Worm (Caenorhabditis elegans) whole organism, L4 larva: ENCODE measurements around the gene F59A1.6.
A peak's percentile ranks its signal among the peaks of the same experiment; 100 is the strongest.

Experiments used
- F37D6.2 ChIP-seq: sonication (generic microtip); optimal IDR thresholded peaks from 2 replicates; lab custom pipeline; 2016; ENCODE audit warnings: mild to moderate bottlenecking, missing genetic modification characterization, missing compliant biosample characterization
- Y105C5A.15 ChIP-seq: fragments of 200-800 bp; sonication (Bioruptor generic); IDR thresholded peaks from 2 replicates; pipeline ENCODE4 v1.3.6; 2022; ENCODE audit warnings: missing genetic modification characterization, missing compliant biosample characterization
- ama-1 ChIP-seq: fragments of 150-350 bp; optimal IDR thresholded peaks from 2 replicates; lab custom pipeline; 2014; ENCODE audit warnings: inconsistent platforms, mixed read lengths
- arid-1 ChIP-seq: fragments of 200-800 bp; sonication (Bioruptor generic); conservative IDR thresholded peaks from 2 replicates; pipeline ENCODE4 v1.3.6; 2022; ENCODE audit warnings: missing genetic modification reagents, missing genetic modification characterization, missing compliant biosample characterization
- ceh-28 ChIP-seq: fragments of 150-350 bp; optimal IDR thresholded peaks from 2 replicates; lab custom pipeline; 2014; ENCODE audit warnings: missing biosample characterization, missing genetic modification reagents, missing genetic modification characterization
- ceh-44 ChIP-seq: fragments of 200-800 bp; sonication (Bioruptor generic); IDR thresholded peaks from 2 replicates; pipeline ENCODE4 v1.3.6; 2022; ENCODE audit warnings: missing genetic modification reagents, missing genetic modification characterization, missing compliant biosample characterization
- daf-16 ChIP-seq, 3 experiments: sonication (generic microtip); optimal IDR thresholded peaks; 2 replicates each; lab custom pipeline; 2016 to 2017; ENCODE audit warnings: missing genetic modification characterization in 3 of 3, missing genetic modification reagents in 3 of 3, mild to moderate bottlenecking in 2 of 3, missing compliant biosample characterization in 2 of 3, missing biosample characterization in 1 of 3, moderate library complexity in 1 of 3
- daf-19 ChIP-seq: fragments of 200-800 bp; sonication (Bioruptor generic); conservative IDR thresholded peaks from 2 replicates; pipeline ENCODE4 v1.3.6; 2022; ENCODE audit warnings: missing genetic modification characterization, missing compliant biosample characterization
- daf-8 ChIP-seq: fragments of 200-800 bp; sonication (Bioruptor generic); IDR thresholded peaks from 2 replicates; pipeline ENCODE4 v1.3.6; 2022; ENCODE audit warnings: missing genetic modification characterization, missing compliant biosample characterization
- dmd-8 ChIP-seq: fragments of 200-800 bp; sonication (Bioruptor generic); IDR thresholded peaks from 2 replicates; pipeline ENCODE4 v1.3.6; 2022; ENCODE audit warnings: missing genetic modification characterization, missing compliant biosample characterization
- dmd-9 ChIP-seq: fragments of 200-800 bp; sonication (Bioruptor generic); IDR thresholded peaks from 2 replicates; pipeline ENCODE4 v1.3.6; 2022; ENCODE audit warnings: missing genetic modification reagents, missing genetic modification characterization, missing compliant biosample characterization
- dpl-1 ChIP-seq: fragments of 150-350 bp; optimal IDR thresholded peaks from 2 replicates; lab custom pipeline; 2014; ENCODE audit warnings: missing biosample characterization, missing genetic modification reagents, missing genetic modification characterization
- duxl-1 ChIP-seq: sonication (generic microtip); optimal IDR thresholded peaks from 2 replicates; lab custom pipeline; 2016; ENCODE audit warnings: mild to moderate bottlenecking, missing genetic modification characterization, moderate library complexity, missing compliant biosample characterization; ENCODE audit not compliant: poor library complexity
- hif-1 ChIP-seq, 2 experiments: sonication (generic microtip); optimal IDR thresholded peaks; 2 replicates each; lab custom pipeline; 2016 to 2017; ENCODE audit warnings: missing compliant biosample characterization in 2 of 2, missing genetic modification characterization in 2 of 2, missing genetic modification reagents in 2 of 2, missing genotype in 2 of 2, mild to moderate bottlenecking in 1 of 2
- lim-7 ChIP-seq: fragments of 200-800 bp; sonication (Bioruptor generic); IDR thresholded peaks from 2 replicates; pipeline ENCODE4 v1.3.6; 2022; ENCODE audit warnings: missing genetic modification characterization, missing compliant biosample characterization
- lin-39 ChIP-seq: fragments of 150-350 bp; optimal IDR thresholded peaks from 2 replicates; lab custom pipeline; 2014; ENCODE audit warnings: missing biosample characterization, missing genetic modification reagents, missing genetic modification characterization
- madf-9 ChIP-seq: fragments of 200-800 bp; sonication (Bioruptor generic); conservative IDR thresholded peaks from 2 replicates; pipeline ENCODE4 v1.3.6; 2022; ENCODE audit warnings: missing genetic modification reagents, missing genetic modification characterization, missing compliant biosample characterization
- mep-1 ChIP-seq: fragments of 150-350 bp; sonication (generic microtip); optimal IDR thresholded peaks from 3 replicates; lab custom pipeline; 2014; ENCODE audit warnings: missing biosample characterization, missing genetic modification characterization
- mes-2 ChIP-seq: sonication (generic microtip); optimal IDR thresholded peaks from 2 replicates; lab custom pipeline; 2016; ENCODE audit warnings: missing genotype, mild to moderate bottlenecking, missing genetic modification characterization, missing compliant biosample characterization; ENCODE audit not compliant: poor library complexity, severe bottlenecking
- mxl-3 ChIP-seq: fragments of 200-800 bp; sonication (Bioruptor generic); optimal IDR thresholded peaks from 2 replicates; lab custom pipeline; 2018; ENCODE audit warnings: mild to moderate bottlenecking, missing genetic modification characterization, missing compliant biosample characterization
- nhr-237 ChIP-seq: sonication (generic microtip); optimal IDR thresholded peaks from 2 replicates; lab custom pipeline; 2017; ENCODE audit warnings: missing biosample characterization, missing genetic modification characterization
- nhr-41 ChIP-seq: fragments of 200-800 bp; sonication (Bioruptor generic); IDR thresholded peaks from 2 replicates; pipeline ENCODE4 v1.3.6; 2022; ENCODE audit warnings: missing genetic modification reagents, missing genetic modification characterization, missing compliant biosample characterization
- nhr-48 ChIP-seq: sonication (generic microtip); optimal IDR thresholded peaks from 2 replicates; lab custom pipeline; 2016; ENCODE audit warnings: mild to moderate bottlenecking, missing genetic modification characterization, missing compliant biosample characterization
- nhr-76 ChIP-seq: fragments of 150-350 bp; optimal IDR thresholded peaks from 2 replicates; lab custom pipeline; 2014; ENCODE audit warnings: missing biosample characterization, missing genetic modification characterization
- php-3 ChIP-seq: fragments of 200-800 bp; sonication (Bioruptor generic); IDR thresholded peaks from 2 replicates; pipeline ENCODE4 v1.3.6; 2022; ENCODE audit warnings: missing genetic modification reagents, missing genetic modification characterization, missing compliant biosample characterization
- pqm-1 ChIP-seq: sonication (generic microtip); optimal IDR thresholded peaks from 2 replicates; lab custom pipeline; 2017; ENCODE audit warnings: missing biosample characterization, missing genetic modification characterization
- rbr-2 ChIP-seq: sonication (generic microtip); optimal IDR thresholded peaks from 2 replicates; lab custom pipeline; 2016; ENCODE audit warnings: missing genotype, missing genetic modification characterization, missing compliant biosample characterization
- set-16 ChIP-seq: fragments of 200-800 bp; sonication (Bioruptor generic); IDR thresholded peaks from 2 replicates; pipeline ENCODE4 v1.3.6; 2022; ENCODE audit warnings: missing genetic modification reagents, missing genetic modification characterization, missing compliant biosample characterization
- skn-1 ChIP-seq: fragments of 150-350 bp; optimal IDR thresholded peaks from 2 replicates; lab custom pipeline; 2014; ENCODE audit warnings: missing biosample characterization, missing genetic modification characterization
- spr-1 ChIP-seq: sonication (generic microtip); optimal IDR thresholded peaks from 2 replicates; lab custom pipeline; 2016; ENCODE audit warnings: mild to moderate bottlenecking, missing genetic modification characterization, missing compliant biosample characterization
- tag-97 ChIP-seq: fragments of 200-800 bp; sonication (Bioruptor generic); IDR thresholded peaks from 2 replicates; pipeline ENCODE4 v1.3.6; 2022; ENCODE audit warnings: missing genetic modification characterization, missing compliant biosample characterization
- tra-1 ChIP-seq: fragments of 200-800 bp; sonication (Bioruptor generic); IDR thresholded peaks from 2 replicates; pipeline ENCODE4 v1.3.6; 2022; ENCODE audit warnings: missing genetic modification reagents, missing genetic modification characterization, missing compliant biosample characterization
- unc-62 ChIP-seq, 3 experiments: fragments of 150-350 bp in 1 of 3; sonication (generic microtip); optimal IDR thresholded peaks in 2 of 3; peaks in 1 of 3; 1 replicate in 1 of 3; 2 replicates in 2 of 3; lab custom pipeline; 2014 to 2017; ENCODE audit warnings: missing biosample characterization in 3 of 3, missing genetic modification characterization in 3 of 3, missing genetic modification reagents in 3 of 3, missing genotype in 1 of 3
- zag-1 ChIP-seq: fragments of 150-350 bp; optimal IDR thresholded peaks from 2 replicates; lab custom pipeline; 2014; ENCODE audit warnings: missing biosample characterization, missing genetic modification characterization

The F59A1.6 gene

ce11 chrV:17667676-17668075 is 17.3 kb upstream of the F59A1.6 start, which contains the start of gene F59A1.12:
Gene F59A1.12, minus strand, starts transcription at chrV:17667776.
- TF ChIP-seq Y105C5A.15 (GFP tag; lab: Robert Waterston, UW): no peak
- TF ChIP-seq, all 104 proteins: peak for 0

- TF ChIP-seq ceh-28 (tag; lab: Kevin White, UChicago): no peak
- TF ChIP-seq nhr-48 (tag; lab: Kevin White, UChicago): no peak
- TF ChIP-seq ama-1 (lab: Kevin White, UChicago): no peak
- TF ChIP-seq duxl-1 (tag; lab: Kevin White, UChicago): no peak
Observed at ce11 chrV:17668531-17668930, 16.4 kb upstream of the F59A1.6 start, which contains the start of gene str-89. Gene str-89, plus strand, starts transcription at chrV:17668831.

- TF ChIP-seq arid-1 (no peak), dpl-1 (GFP tag; lab: Kevin White, UChicago) (no peak), mxl-3 (GFP tag; lab: Kevin White, UChicago) (no peak), lin-39 (no peak), spr-1 (tag; lab: Kevin White, UChicago) (no peak), daf-8 (no peak), dmd-8 (no peak), ama-1 (lab: Kevin White, UChicago) (no peak), F37D6.2 (tag; lab: Kevin White, UChicago) (no peak), tra-1 (no peak)
- TF ChIP-seq, all 104 proteins: peak for 0
Observed at ce11 chrV:17673343-17673742, 11.6 kb upstream of the F59A1.6 start, which contains the start of gene str-93. Gene str-93, minus strand, starts transcription at chrV:17673443.

ce11 chrV:17676553-17676952 is 8.4 kb upstream of the F59A1.6 start, which contains the start of gene str-92:
Gene str-92, minus strand, starts transcription at chrV:17676653.
- TF ChIP-seq nhr-41: no peak
- TF ChIP-seq daf-19 (GFP tag; lab: Robert Waterston, UW): no peak
- no peak for TF ChIP-seq mep-1 (tag; lab: Kevin White, UChicago)
- no peak for TF ChIP-seq madf-9
- TF ChIP-seq tag-97 (GFP tag; lab: Robert Waterston, UW): no peak
- no peak for TF ChIP-seq pqm-1
- no peak for TF ChIP-seq lim-7 (GFP tag; lab: Robert Waterston, UW)
- TF ChIP-seq php-3 (GFP tag; lab: Robert Waterston, UW): no peak
- TF ChIP-seq hif-1 (tag; optimal IDR thresholded peaks at IDR 0.05; lab: Kevin White, UChicago): no peak
- TF ChIP-seq zag-1 (tag; lab: Kevin White, UChicago): no peak
- no peak for TF ChIP-seq ceh-44 (GFP tag; lab: Robert Waterston, UW)
- no peak for TF ChIP-seq nhr-237 (tag; lab: Kevin White, UChicago)
- no peak for TF ChIP-seq nhr-76 (tag; lab: Kevin White, UChicago)
- no peak for TF ChIP-seq skn-1
- TF ChIP-seq rbr-2 (tag; lab: Kevin White, UChicago): no peak
- TF ChIP-seq dmd-9 (GFP tag; lab: Robert Waterston, UW): no peak
- no peak for TF ChIP-seq mes-2 (tag; lab: Kevin White, UChicago)
- no peak for TF ChIP-seq daf-16 (GFP tag; optimal IDR thresholded peaks at IDR 0.05; lab: Kevin White, UChicago)
- TF ChIP-seq daf-16 (tag; optimal IDR thresholded peaks at IDR 0.05; lab: Kevin White, UChicago): no peak
- no peak for TF ChIP-seq duxl-1 (tag; lab: Kevin White, UChicago)
- TF ChIP-seq unc-62 (GFP tag; optimal IDR thresholded peaks at IDR 0.05 in 1 of 2; lab: Kevin White, UChicago): no peak
- no peak for TF ChIP-seq unc-62 (tag; optimal IDR thresholded peaks at IDR 0.05; lab: Kevin White, UChicago)

- TF ChIP-seq set-16 (peak; percentile 84), mes-2 (tag; lab: Kevin White, UChicago) (no peak)
Observed at ce11 chrV:17683290-17683689, 1.7 kb upstream of the F59A1.6 start.
